Fruit fly (Drosophila melanogaster) whole organism, prepupa: ENCODE data around the gene CG11668.

Source experiments
- CG10631 ChIP-seq: fragments of 200-800 bp; sonication (Bioruptor generic); optimal IDR thresholded peaks from 2 replicates; lab custom pipeline; 2016; ENCODE audit warnings: missing biosample characterization, missing genetic modification characterization
- CG10669 ChIP-seq: fragments of 200-800 bp; sonication (Bioruptor generic); optimal IDR thresholded peaks from 3 replicates; lab custom pipeline; 2018; ENCODE audit warnings: missing biosample characterization, mild to moderate bottlenecking, missing genetic modification characterization, moderate library complexity
- CG11902 ChIP-seq: fragments of 200-800 bp; sonication (Bioruptor generic); optimal IDR thresholded peaks from 3 replicates; lab custom pipeline; 2016; ENCODE audit warnings: missing biosample characterization, missing genetic modification characterization
- CG15336 ChIP-seq: fragments of 200-800 bp; sonication (Bioruptor generic); IDR thresholded peaks from 2 replicates; pipeline ENCODE4 v1.3.6; 2022; ENCODE audit warnings: missing biosample characterization, missing genetic modification characterization
- CG32006 ChIP-seq: fragments of 200-800 bp; sonication (Bioruptor generic); optimal IDR thresholded peaks from 3 replicates; lab custom pipeline; 2017; ENCODE audit warnings: missing biosample characterization, mild to moderate bottlenecking, missing genetic modification characterization
- CG4318 ChIP-seq: fragments of 200-800 bp; sonication (Bioruptor generic); optimal IDR thresholded peaks from 3 replicates; lab custom pipeline; 2017; ENCODE audit warnings: missing biosample characterization, mild to moderate bottlenecking, missing genetic modification characterization
- CG6792 ChIP-seq: fragments of 200-800 bp; sonication (Bioruptor generic); optimal IDR thresholded peaks from 3 replicates; lab custom pipeline; 2016; ENCODE audit warnings: missing biosample characterization, missing genetic modification characterization
- CG6808 ChIP-seq: fragments of 200-800 bp; sonication (Bioruptor generic); optimal IDR thresholded peaks from 3 replicates; lab custom pipeline; 2017; ENCODE audit warnings: missing biosample characterization, missing genetic modification characterization, mild to moderate bottlenecking, moderate library complexity, missing genetic modification reagents
- CG6854 ChIP-seq: fragments of 200-800 bp; sonication (Bioruptor generic); optimal IDR thresholded peaks from 2 replicates; lab custom pipeline; 2017; ENCODE audit warnings: missing biosample characterization, mild to moderate bottlenecking, missing genetic modification characterization
- CG8119 ChIP-seq: fragments of 200-800 bp; sonication (Bioruptor generic); IDR thresholded peaks from 3 replicates; pipeline ENCODE4 v1.3.6; 2022; ENCODE audit warnings: missing biosample characterization, missing genetic modification characterization
- CG8319 ChIP-seq: fragments of 200-800 bp; sonication (Bioruptor generic); optimal IDR thresholded peaks from 3 replicates; lab custom pipeline; 2016; ENCODE audit warnings: missing biosample characterization, missing genetic modification characterization
- CG8632 ChIP-seq: fragments of 200-800 bp; sonication (Bioruptor generic); optimal IDR thresholded peaks from 3 replicates; lab custom pipeline; 2016; ENCODE audit warnings: missing biosample characterization, missing genetic modification characterization
- CG9139 ChIP-seq: fragments of 200-800 bp; sonication (Bioruptor generic); optimal IDR thresholded peaks from 3 replicates; lab custom pipeline; 2017; ENCODE audit warnings: missing biosample characterization, mild to moderate bottlenecking, missing genetic modification characterization
- Eip75B ChIP-seq: fragments of 200-800 bp; sonication (Bioruptor generic); optimal IDR thresholded peaks from 3 replicates; lab custom pipeline; 2016; ENCODE audit warnings: missing biosample characterization, missing genetic modification characterization
- Eip78C ChIP-seq: fragments of 200-800 bp; sonication (Bioruptor generic); peaks from one replicate; lab custom pipeline; 2016; ENCODE audit warnings: missing biosample characterization, missing genetic modification characterization
- Eip93F ChIP-seq: fragments of 200-800 bp; sonication (Bioruptor generic); optimal IDR thresholded peaks from 2 replicates; lab custom pipeline; 2016; ENCODE audit warnings: missing biosample characterization, mild to moderate bottlenecking, missing genetic modification characterization
- Gug ChIP-seq: fragments of 200-800 bp; sonication (Bioruptor generic); IDR thresholded peaks from 2 replicates; pipeline ENCODE4 v1.3.6; 2022; ENCODE audit warnings: missing biosample characterization, missing genetic modification characterization
- Hr39 ChIP-seq: fragments of 200-800 bp; sonication (Bioruptor generic); optimal IDR thresholded peaks from 2 replicates; lab custom pipeline; 2016; ENCODE audit warnings: missing biosample characterization, missing genetic modification characterization
- OdsH ChIP-seq: fragments of 200-800 bp; sonication (Bioruptor generic); optimal IDR thresholded peaks from 3 replicates; lab custom pipeline; 2016; ENCODE audit warnings: missing biosample characterization, missing genetic modification characterization
- Smox ChIP-seq: fragments of 200-800 bp; sonication (Bioruptor generic); optimal IDR thresholded peaks from 3 replicates; lab custom pipeline; 2016; ENCODE audit warnings: missing biosample characterization, missing genetic modification characterization
- Sox102F ChIP-seq: fragments of 200-800 bp; sonication (Bioruptor generic); optimal IDR thresholded peaks from 2 replicates; lab custom pipeline; 2016; ENCODE audit warnings: missing biosample characterization, mild to moderate bottlenecking, missing genetic modification characterization
- Sox14 ChIP-seq: fragments of 200-800 bp; sonication (Bioruptor generic); optimal IDR thresholded peaks from 3 replicates; lab custom pipeline; 2016; ENCODE audit warnings: missing biosample characterization, missing genetic modification characterization
- Sox15 ChIP-seq: fragments of 200-800 bp; sonication (Bioruptor generic); optimal IDR thresholded peaks from 3 replicates; lab custom pipeline; 2016; ENCODE audit warnings: missing biosample characterization, missing genetic modification characterization
- cyc ChIP-seq: fragments of 200-800 bp; sonication (Bioruptor generic); optimal IDR thresholded peaks from 3 replicates; lab custom pipeline; 2016; ENCODE audit warnings: missing biosample characterization, missing genetic modification characterization
- eg ChIP-seq: fragments of 200-800 bp; sonication (Bioruptor generic); IDR thresholded peaks from 3 replicates; pipeline ENCODE4 v1.3.6; 2022; ENCODE audit warnings: missing biosample characterization, missing genetic modification characterization
- esn ChIP-seq: fragments of 200-800 bp; sonication (Bioruptor generic); optimal IDR thresholded peaks from 2 replicates; lab custom pipeline; 2016; ENCODE audit warnings: missing biosample characterization, mild to moderate bottlenecking, missing genetic modification characterization, moderate library complexity
- fd59A ChIP-seq: fragments of 200-800 bp; sonication (Bioruptor generic); optimal IDR thresholded peaks from 2 replicates; lab custom pipeline; 2017; ENCODE audit warnings: missing biosample characterization, mild to moderate bottlenecking, missing genetic modification characterization, missing genetic modification reagents
- net ChIP-seq: fragments of 200-800 bp; sonication (Bioruptor generic); optimal IDR thresholded peaks from 3 replicates; lab custom pipeline; 2016; ENCODE audit warnings: missing biosample characterization, missing genetic modification characterization
- pdm3 ChIP-seq: fragments of 200-800 bp; sonication (Bioruptor generic); optimal IDR thresholded peaks from 3 replicates; lab custom pipeline; 2016; ENCODE audit warnings: missing biosample characterization, missing genetic modification characterization
- salr ChIP-seq, 2 experiments: fragments of 200-800 bp; sonication (Bioruptor generic); optimal IDR thresholded peaks; 3 replicates each; lab custom pipeline; 2016 to 2018; ENCODE audit warnings: missing biosample characterization in 2 of 2, missing genetic modification characterization in 2 of 2, mild to moderate bottlenecking in 1 of 2
- spab ChIP-seq: fragments of 200-800 bp; sonication (Bioruptor generic); optimal IDR thresholded peaks from 2 replicates; lab custom pipeline; 2017; ENCODE audit warnings: missing biosample characterization, mild to moderate bottlenecking, missing genetic modification characterization, missing genetic modification reagents
- svp ChIP-seq: fragments of 200-800 bp; sonication (Bioruptor generic); peaks from one replicate; lab custom pipeline; 2016; ENCODE audit warnings: missing biosample characterization, missing genetic modification characterization
- vri ChIP-seq: fragments of 200-800 bp; sonication (Bioruptor generic); optimal IDR thresholded peaks from 3 replicates; lab custom pipeline; 2016; ENCODE audit warnings: missing biosample characterization, mild to moderate bottlenecking, missing genetic modification characterization

CG11668 gene

DNA sequence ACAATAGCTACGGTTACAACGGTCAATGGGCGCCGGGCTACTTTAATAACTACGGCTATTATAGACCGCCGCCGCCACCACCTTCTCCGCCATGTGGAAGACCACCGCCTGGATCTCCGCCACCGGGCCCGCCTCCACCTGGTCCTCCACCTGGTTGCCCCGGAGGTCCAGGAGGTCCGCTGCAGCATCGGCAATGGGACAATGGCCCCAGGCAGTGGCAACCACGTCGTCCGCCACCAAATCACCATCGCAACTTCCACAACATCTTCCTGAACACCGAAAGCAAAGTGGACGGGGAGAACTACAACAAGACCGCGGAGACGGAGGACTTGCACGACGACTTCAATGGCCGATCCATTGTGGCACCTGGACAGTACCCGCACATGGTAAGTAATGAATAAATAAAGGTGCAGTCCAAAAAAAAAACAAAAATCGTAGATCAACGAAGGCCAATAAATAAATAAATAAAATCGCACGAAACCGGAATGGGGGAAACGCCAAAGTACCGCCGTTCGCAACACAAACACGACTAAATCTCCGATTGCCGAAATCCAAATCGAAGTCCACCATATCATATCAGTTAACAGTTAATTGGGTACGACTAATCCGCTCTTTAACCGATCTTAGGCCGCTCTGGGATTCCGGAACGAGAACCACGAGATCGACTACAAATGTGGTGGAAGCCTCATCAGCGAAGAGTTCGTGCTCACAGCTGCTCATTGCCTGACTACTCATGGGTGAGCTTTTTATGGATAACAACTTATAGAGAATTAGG, 4.3 kb downstream of the CG11668 start, which contains the start of gene snk:
Gene snk, minus strand, starts transcription at position 513 of the 775 bp plus-strand sequence.
- TF ChIP-seq spab (GFP tag; lab: Kevin White, UChicago): no peak
- no peak for TF ChIP-seq CG15336
- no peak for TF ChIP-seq fd59A (GFP tag; lab: Kevin White, UChicago)
- TF ChIP-seq Sox15 (GFP tag; lab: Kevin White, UChicago): no peak
- no peak for TF ChIP-seq CG10631 (GFP tag; lab: Kevin White, UChicago)
- TF ChIP-seq salr (GFP tag; optimal IDR thresholded peaks at IDR 0.05; lab: Kevin White, UChicago): no peak
- TF ChIP-seq CG11902 (GFP tag; lab: Kevin White, UChicago): no peak
- no peak for TF ChIP-seq Sox14
- no peak for TF ChIP-seq Eip78C (GFP tag; lab: Kevin White, UChicago)
- TF ChIP-seq CG6854 (GFP tag; lab: Kevin White, UChicago): no peak
- no peak for TF ChIP-seq CG4318
- no peak for TF ChIP-seq CG9139
- no peak for TF ChIP-seq Eip93F
- TF ChIP-seq CG8119 (GFP tag; lab: Robert Waterston, UW): no peak

dm6 chr3R:13043857-13044256, 5.7 kb downstream of the CG11668 start, which contains the start of gene CG45122:
Gene CG45122 (plus strand): TSS chr3R:13044157.
- no peak for TF ChIP-seq Eip75B (GFP tag; lab: Kevin White, UChicago)
- no peak for TF ChIP-seq spab (GFP tag; lab: Kevin White, UChicago)
- no peak for TF ChIP-seq Sox15 (GFP tag; lab: Kevin White, UChicago)
- no peak for TF ChIP-seq vri (GFP tag; lab: Kevin White, UChicago)
- TF ChIP-seq Eip78C (GFP tag; lab: Kevin White, UChicago): no peak
- TF ChIP-seq Sox102F: no peak
- TF ChIP-seq Gug (GFP tag; lab: Robert Waterston, UW): no peak
- TF ChIP-seq CG6808: no peak
- TF ChIP-seq Eip93F: no peak
- no peak for TF ChIP-seq eg (GFP tag; lab: Robert Waterston, UW)
- TF ChIP-seq cyc: no peak
- no peak for TF ChIP-seq CG8319 (GFP tag; lab: Kevin White, UChicago)
- TF ChIP-seq pdm3: no peak
- TF ChIP-seq, all 60 proteins: peak for 0

DNA sequence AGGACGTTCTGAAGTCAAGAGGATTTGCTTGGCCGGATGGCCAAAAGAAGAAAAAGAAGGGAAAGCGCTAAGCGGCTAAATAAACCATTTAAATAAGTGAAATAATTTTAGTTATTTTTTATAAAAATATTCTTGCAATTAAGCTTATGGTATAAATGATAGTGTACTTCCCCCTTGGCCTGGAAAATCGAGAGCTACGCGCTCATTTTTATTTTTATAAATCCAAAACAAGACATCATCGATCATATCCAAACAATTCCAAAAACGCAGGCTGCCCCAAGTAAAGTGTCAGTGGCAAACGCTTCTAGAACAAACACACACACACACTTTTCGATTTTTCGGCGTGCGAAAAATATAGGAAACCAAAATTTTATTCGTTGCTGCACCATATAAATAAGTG, 6.3 kb downstream of the CG11668 start, which contains the start of gene Hsc70-2:
Gene Hsc70-2, plus strand, starts transcription at position 301 of the 400 bp plus-strand sequence.
- TF ChIP-seq svp (GFP tag; lab: Kevin White, UChicago) (no peak), Gug (GFP tag; lab: Robert Waterston, UW) (no peak), Hr39 (no peak), CG32006 (GFP tag; lab: Kevin White, UChicago) (no peak), CG8632 (GFP tag; lab: Kevin White, UChicago) (no peak), CG8119 (GFP tag; lab: Robert Waterston, UW) (no peak), vri (GFP tag; lab: Kevin White, UChicago) (no peak), esn (GFP tag; lab: Kevin White, UChicago) (no peak), CG6792 (GFP tag; lab: Kevin White, UChicago) (no peak)

DNA sequence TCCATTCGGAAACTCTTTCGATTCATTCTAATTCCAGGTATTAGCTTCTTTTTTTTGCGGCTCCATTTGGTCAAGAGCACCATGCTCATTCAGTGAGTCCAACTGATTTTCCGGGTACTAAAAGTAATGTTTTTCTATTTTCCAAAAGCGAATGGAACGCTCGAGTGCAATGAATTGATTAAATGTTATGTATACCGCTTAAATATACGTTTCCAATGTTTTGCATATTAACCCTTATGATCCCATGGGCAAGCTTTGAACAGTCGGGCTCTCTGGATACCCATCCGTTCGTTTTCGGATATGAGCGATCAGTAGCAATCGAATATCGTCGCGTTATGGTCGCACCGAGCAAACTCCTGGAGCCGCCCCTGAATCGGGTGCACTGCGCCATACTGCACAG, 9.3 kb downstream of the CG11668 start, which contains the start of gene CG31157:
Gene CG31157, plus strand, starts transcription at position 301 of the 400 bp plus-strand sequence.
- TF ChIP-seq CG8319 (GFP tag; lab: Kevin White, UChicago) (no peak), CG4318 (no peak), CG15336 (no peak), CG10669 (GFP tag; lab: Kevin White, UChicago) (no peak), CG32006 (GFP tag; lab: Kevin White, UChicago) (no peak), net (no peak), Eip93F (no peak), CG6808 (no peak), OdsH (no peak), Smox (GFP tag; lab: Kevin White, UChicago) (no peak), cyc (no peak), Sox15 (GFP tag; lab: Kevin White, UChicago) (no peak)
